Worm (Caenorhabditis elegans): ENCODE measurements around the gene F55B11.5.

DNA sequence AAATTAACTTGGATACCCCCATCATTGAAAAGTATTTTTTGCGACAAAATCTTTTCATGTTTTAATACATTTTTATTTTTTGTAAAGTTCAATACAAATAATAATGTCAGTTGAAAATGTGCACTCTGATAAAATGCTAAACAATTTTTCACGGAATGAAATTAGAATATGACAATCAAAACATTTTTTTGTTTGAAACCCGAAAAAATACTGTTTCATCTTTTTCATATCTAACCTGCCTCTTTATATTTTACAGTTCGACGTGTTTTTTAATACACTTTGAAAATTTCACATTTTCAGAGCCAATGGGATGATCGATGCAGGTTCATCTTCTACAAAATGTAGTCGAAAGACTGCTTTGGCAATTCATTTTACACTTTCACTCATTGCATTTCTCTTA is 33.7 kb upstream of the F55B11.5 start, which contains the start of gene clc-8:
- TF ChIP-seq elt-1 (tag; optimal IDR thresholded peaks at IDR 0.05; ENCODE audit: borderline replicate concordance, insufficient read depth) (no peak), snpc-4 (tag; optimal IDR thresholded peaks at IDR 0.05) (no peak), blmp-1 (tag; optimal IDR thresholded peaks at IDR 0.05) (no peak), pha-4 (tag; optimal IDR thresholded peaks at IDR 0.05) (no peak), ham-2 (GFP tag; optimal IDR thresholded peaks at IDR 0.05) (no peak), elt-3 (tag; optimal IDR thresholded peaks at IDR 0.05) (no peak), lsy-2 (tag; optimal IDR thresholded peaks at IDR 0.05) (no peak), cnd-1 (tag; optimal IDR thresholded peaks at IDR 0.05) (no peak), hlh-1 (tag; optimal IDR thresholded peaks at IDR 0.05) (no peak), unc-62 (GFP tag; optimal IDR thresholded peaks at IDR 0.05) (no peak), nhr-76 (tag; optimal IDR thresholded peaks at IDR 0.05) (no peak)
